Worm (Caenorhabditis elegans): ENCODE measurements around the gene C05C8.7.

C05C8.7 gene

ce11 chrV:7198403-7198802 lies 48.4 kb downstream of the C05C8.7 start (continued):
- TF ChIP-seq zim-3 (tag; optimal IDR thresholded peaks at IDR 0.05): no peak
- TF ChIP-seq nhr-27 (tag; optimal IDR thresholded peaks at IDR 0.05): no peak
- TF ChIP-seq sdz-38 (tag; optimal IDR thresholded peaks at IDR 0.05): no peak
- TF ChIP-seq ztf-26 (tag; optimal IDR thresholded peaks at IDR 0.05): no peak
- no peak for TF ChIP-seq nhr-179 (tag; optimal IDR thresholded peaks at IDR 0.05)
- peak; percentile 39; the same call in 1 of the 2 replicates for TF ChIP-seq pbrm-1 (GFP tag; IDR thresholded peaks at IDR 0.05)
- TF ChIP-seq hsf-1 (GFP tag; IDR thresholded peaks at IDR 0.05): peak; percentile 72
- no peak for TF ChIP-seq mcd-1 (GFP tag; IDR thresholded peaks at IDR 0.05)
- TF ChIP-seq ets-4 (GFP tag; optimal IDR thresholded peaks at IDR 0.05): peak; percentile 73
- no peak for TF ChIP-seq nfya-1 (tag; optimal IDR thresholded peaks at IDR 0.05; ENCODE audit: borderline replicate concordance, insufficient read depth)
- peak; percentile 45 for TF ChIP-seq tbp1 (GFP tag; optimal IDR thresholded peaks at IDR 0.05)
- TF ChIP-seq repo-1 (tag; optimal IDR thresholded peaks at IDR 0.05): peak; percentile 79
- no peak for TF ChIP-seq ceh-100 (GFP tag; IDR thresholded peaks at IDR 0.05)
- TF ChIP-seq hrde-1 (tag; optimal IDR thresholded peaks at IDR 0.05; ENCODE audit: borderline replicate concordance): peak; percentile 82
- TF ChIP-seq nfyb-1 (GFP tag; IDR thresholded peaks at IDR 0.05): peak; percentile 73; the same call in 1 of the 2 replicates
- peak; percentile 88 for TF ChIP-seq B0336.3 (GFP tag; IDR thresholded peaks at IDR 0.05)
- no peak for TF ChIP-seq gei-17 (GFP tag; optimal IDR thresholded peaks at IDR 0.05)
- TF ChIP-seq lag-1 (GFP tag; IDR thresholded peaks at IDR 0.05): no peak
- TF ChIP-seq Y67H2A.10 (GFP tag; conservative IDR thresholded peaks at IDR 0.05): no peak
- TF ChIP-seq sptf-2 (GFP tag; optimal IDR thresholded peaks at IDR 0.05): no peak
- no peak for TF ChIP-seq madf-10 (tag; optimal IDR thresholded peaks at IDR 0.05)
- TF ChIP-seq xnd-1 (tag; optimal IDR thresholded peaks at IDR 0.05): peak; percentile 56
- TF ChIP-seq rpc-1 (optimal IDR thresholded peaks at IDR 0.05): no peak
- TF ChIP-seq rpc-1 (tag; optimal IDR thresholded peaks at IDR 0.05): no peak
- no peak for TF ChIP-seq egl-18 (GFP tag; IDR thresholded peaks at IDR 0.05)
- peak; percentile 30 for TF ChIP-seq somi-1 (GFP tag; optimal IDR thresholded peaks at IDR 0.05)
- TF ChIP-seq lin-35 (GFP tag; optimal IDR thresholded peaks at IDR 0.05): no peak
- no peak for TF ChIP-seq K12H6.12 (tag; optimal IDR thresholded peaks at IDR 0.05)
- no peak for TF ChIP-seq ceh-91 (GFP tag; IDR thresholded peaks at IDR 0.05)
- no peak for TF ChIP-seq efl-1 (GFP tag; optimal IDR thresholded peaks at IDR 0.05)
- peak; percentile 8 for TF ChIP-seq ZK185.1 (tag; optimal IDR thresholded peaks at IDR 0.05; ENCODE audit: poor library complexity, severe bottlenecking)
- TF ChIP-seq F57A8.1 (GFP tag; optimal IDR thresholded peaks at IDR 0.05): no peak
- TF ChIP-seq mxl-1 (tag; optimal IDR thresholded peaks at IDR 0.05): no peak
- TF ChIP-seq hmg-1.2 (GFP tag; IDR thresholded peaks at IDR 0.05): 0 out of 2 replicates have a peak, but pooled peaks have one; percentile 31
- no peak for TF ChIP-seq unc-130 (GFP tag; optimal IDR thresholded peaks at IDR 0.05)
- no peak for TF ChIP-seq D2030.7 (GFP tag; IDR thresholded peaks at IDR 0.05)
- no peak for TF ChIP-seq dpl-1 (GFP tag; optimal IDR thresholded peaks at IDR 0.05)
- TF ChIP-seq ceh-58 (GFP tag; IDR thresholded peaks at IDR 0.05): no peak
- peak; percentile 76 for TF ChIP-seq him-1 (tag; optimal IDR thresholded peaks at IDR 0.05)
- no peak for TF ChIP-seq akir-1 (GFP tag; optimal IDR thresholded peaks at IDR 0.05)
- no peak for TF ChIP-seq egl-44 (GFP tag; IDR thresholded peaks at IDR 0.05)
- TF ChIP-seq aptf-3 (GFP tag; IDR thresholded peaks at IDR 0.05): no peak
- TF ChIP-seq tlf-1 (GFP tag; optimal IDR thresholded peaks at IDR 0.05): peak; percentile 71
- no peak for TF ChIP-seq lir-1 (GFP tag; conservative IDR thresholded peaks at IDR 0.05)
- peak; percentile 1 for TF ChIP-seq dpff-1 (tag; optimal IDR thresholded peaks at IDR 0.05)
- TF ChIP-seq hlh-26 (GFP tag; conservative IDR thresholded peaks at IDR 0.05): no peak
- no peak for TF ChIP-seq F10E7.11 (tag; optimal IDR thresholded peaks at IDR 0.05)
- TF ChIP-seq nhr-80 (tag; optimal IDR thresholded peaks at IDR 0.05): peak; percentile 95
- TF ChIP-seq F23B12.7 (tag; optimal IDR thresholded peaks at IDR 0.05; ENCODE audit: insufficient read depth): no peak
- TF ChIP-seq ztf-3 (GFP tag; optimal IDR thresholded peaks at IDR 0.05): no peak
